Worm (Caenorhabditis elegans) whole organism, midembryonic: ENCODE results near the gene pqe-1.

ENCODE experiments used
- T22C8.4 ChIP-seq: fragments of 200-800 bp; sonication (Bioruptor generic); IDR thresholded peaks from 2 replicates; pipeline ENCODE4 v1.3.6; 2022; ENCODE audit warnings: missing genetic modification characterization, missing compliant biosample characterization
- cog-1 ChIP-seq: sonication (generic microtip); optimal IDR thresholded peaks from 2 replicates; lab custom pipeline; 2016; ENCODE audit warnings: missing genetic modification characterization, missing compliant biosample characterization
- flt-1 ChIP-seq: fragments of 200-800 bp; sonication (Bioruptor generic); IDR thresholded peaks from 2 replicates; pipeline ENCODE4 v1.3.6; 2022; ENCODE audit warnings: missing genetic modification characterization, missing compliant biosample characterization
- klf-2 ChIP-seq: fragments of 200-800 bp; sonication (Bioruptor generic); conservative IDR thresholded peaks from 2 replicates; pipeline ENCODE4 v1.3.6; 2022; ENCODE audit warnings: missing genetic modification reagents, missing genetic modification characterization, missing compliant biosample characterization
- ref-1 ChIP-seq: fragments of 200-800 bp; sonication (Bioruptor generic); conservative IDR thresholded peaks from 2 replicates; pipeline ENCODE4 v1.3.6; 2022; ENCODE audit warnings: missing genetic modification reagents, missing genetic modification characterization, missing compliant biosample characterization
- ztf-23 ChIP-seq: fragments of 200-800 bp; sonication (Bioruptor generic); IDR thresholded peaks from 2 replicates; pipeline ENCODE4 v1.3.6; 2022; ENCODE audit warnings: missing genetic modification reagents, missing genetic modification characterization, missing compliant biosample characterization
- ztf-29 ChIP-seq: fragments of 200-800 bp; sonication (Bioruptor generic); IDR thresholded peaks from 2 replicates; pipeline ENCODE4 v1.3.6; 2022; ENCODE audit warnings: missing genetic modification reagents, missing genetic modification characterization, missing compliant biosample characterization

- TF ChIP-seq ref-1 (GFP tag; lab: Robert Waterston, UW) (no peak), ztf-29 (GFP tag; lab: Robert Waterston, UW) (no peak), klf-2 (GFP tag; lab: Robert Waterston, UW) (no peak), ztf-23 (GFP tag; lab: Robert Waterston, UW) (no peak), flt-1 (GFP tag; lab: Robert Waterston, UW) (no peak), T22C8.4 (GFP tag; lab: Robert Waterston, UW) (no peak), cog-1 (no peak)
Observed at ce11 chrIII:5268486-5268885, 42.6 kb upstream of the pqe-1 start.
